3 fruit fly cellular contexts compared by ENCODE assay signal in genomic region chr3L:10407743-10408142, dm6.
A peak's percentile ranks its signal among the peaks of the same experiment; 100 is the strongest.
TF ChIP-seq lines count a peak whose summit lies in the region.

No protein-coding gene starts in this region.

- TF ChIP-seq CTCF in whole organism, embryonic (GFP tag; optimal IDR thresholded peaks at IDR 0.05; lab: Kevin White, UChicago), result no peak

TF ChIP-seq in whole organism, embryonic, 481 proteins besides CTCF, POLR2A, EP300 and RAD21:
- no peak for TF ChIP-seq Rfx (GFP tag; IDR thresholded peaks at IDR 0.05; lab: Robert Waterston, UW)
- TF ChIP-seq CG33213 (GFP tag; optimal IDR thresholded peaks at IDR 0.05; lab: Kevin White, UChicago), result no peak
- TF ChIP-seq tin (GFP tag; optimal IDR thresholded peaks at IDR 0.05; lab: Kevin White, UChicago), result no peak
- TF ChIP-seq Drgx (GFP tag; IDR thresholded peaks at IDR 0.05; lab: Robert Waterston, UW), result peak; percentile 48; the same call in 1 of the 2 replicates
- TF ChIP-seq sens (GFP tag; lab: Kevin White, UChicago), result no peak
- TF ChIP-seq CG14050 (GFP tag; IDR thresholded peaks at IDR 0.05; lab: Robert Waterston, UW), result no peak
- TF ChIP-seq CG13894 (tag; optimal IDR thresholded peaks at IDR 0.05; lab: Kevin White, UChicago), result no peak
- no peak for TF ChIP-seq mld (GFP tag; IDR thresholded peaks at IDR 0.05; lab: Robert Waterston, UW; ENCODE audit: partially characterized antibody)
TF ChIP-seq in whole organism, embryonic: peak in this region for 1.

TF ChIP-seq in whole organism, prepupa, 60 proteins besides CTCF, POLR2A, EP300 and RAD21 (continues in another document):
- TF ChIP-seq svp (GFP tag; lab: Kevin White, UChicago) (no peak), CG9139 (GFP tag; optimal IDR thresholded peaks at IDR 0.05; lab: Kevin White, UChicago) (no peak), CG3032 (tag; optimal IDR thresholded peaks at IDR 0.05; lab: Kevin White, UChicago) (no peak), Ets21C (GFP tag; optimal IDR thresholded peaks at IDR 0.05; lab: Kevin White, UChicago) (no peak), CG6854 (GFP tag; optimal IDR thresholded peaks at IDR 0.05; lab: Kevin White, UChicago) (no peak), CG11294 (GFP tag; IDR thresholded peaks at IDR 0.05; lab: Robert Waterston, UW) (peak; percentile 21; the same call in 1 of the 2 replicates), CG11902 (GFP tag; optimal IDR thresholded peaks at IDR 0.05; lab: Kevin White, UChicago) (no peak), Sox15 (GFP tag; optimal IDR thresholded peaks at IDR 0.05; lab: Kevin White, UChicago) (no peak), CG34406 (GFP tag; optimal IDR thresholded peaks at IDR 0.05; lab: Kevin White, UChicago) (no peak), CG8119 (GFP tag; IDR thresholded peaks at IDR 0.05; lab: Robert Waterston, UW) (peak; percentile 61; the same call in 2 of the 3 replicates), CG16779 (tag; optimal IDR thresholded peaks at IDR 0.05; lab: Kevin White, UChicago) (no peak), pdm3 (GFP tag; optimal IDR thresholded peaks at IDR 0.05; lab: Kevin White, UChicago) (peak; percentile 15), fd85E (GFP tag; optimal IDR thresholded peaks at IDR 0.05; lab: Kevin White, UChicago) (no peak), acj6 (GFP tag; optimal IDR thresholded peaks at IDR 0.05; lab: Kevin White, UChicago) (no peak), Sox14 (GFP tag; optimal IDR thresholded peaks at IDR 0.05; lab: Kevin White, UChicago) (no peak), Eip75B (GFP tag; optimal IDR thresholded peaks at IDR 0.05; lab: Kevin White, UChicago) (no peak), CG32006 (GFP tag; optimal IDR thresholded peaks at IDR 0.05; lab: Kevin White, UChicago) (peak; percentile 68), CG6792 (GFP tag; optimal IDR thresholded peaks at IDR 0.05; lab: Kevin White, UChicago) (no peak), dac (GFP tag; optimal IDR thresholded peaks at IDR 0.05; lab: Kevin White, UChicago) (no peak), CG6808 (GFP tag; optimal IDR thresholded peaks at IDR 0.05; lab: Kevin White, UChicago) (no peak), Eip93F (GFP tag; optimal IDR thresholded peaks at IDR 0.05; lab: Kevin White, UChicago) (no peak), Met (GFP tag; optimal IDR thresholded peaks at IDR 0.05; lab: Kevin White, UChicago) (no peak), ss (GFP tag; optimal IDR thresholded peaks at IDR 0.05; lab: Kevin White, UChicago) (no peak), CG31627 (GFP tag; optimal IDR thresholded peaks at IDR 0.05; lab: Kevin White, UChicago) (no peak), CG7368 (GFP tag; optimal IDR thresholded peaks at IDR 0.05; lab: Kevin White, UChicago) (no peak), CG6163 (GFP tag; IDR thresholded peaks at IDR 0.05; lab: Robert Waterston, UW) (no peak), spab (GFP tag; optimal IDR thresholded peaks at IDR 0.05; lab: Kevin White, UChicago) (no peak), CG10631 (GFP tag; optimal IDR thresholded peaks at IDR 0.05; lab: Kevin White, UChicago) (no peak), CG10669 (GFP tag; optimal IDR thresholded peaks at IDR 0.05; lab: Kevin White, UChicago) (no peak), net (GFP tag; optimal IDR thresholded peaks at IDR 0.05; lab: Kevin White, UChicago) (peak; percentile 5), Eip78C (GFP tag; lab: Kevin White, UChicago) (peak; percentile 40), Hr4 (GFP tag; optimal IDR thresholded peaks at IDR 0.05; lab: Kevin White, UChicago) (peak; percentile 61), fkh (GFP tag; optimal IDR thresholded peaks at IDR 0.05; lab: Kevin White, UChicago) (no peak), Blimp-1 (GFP tag; optimal IDR thresholded peaks at IDR 0.05; lab: Kevin White, UChicago) (no peak), OdsH (GFP tag; optimal IDR thresholded peaks at IDR 0.05; lab: Kevin White, UChicago) (peak; percentile 21), CG3919 (GFP tag; optimal IDR thresholded peaks at IDR 0.05; lab: Kevin White, UChicago) (no peak), eg (GFP tag; IDR thresholded peaks at IDR 0.05; lab: Robert Waterston, UW) (no peak), esn (GFP tag; optimal IDR thresholded peaks at IDR 0.05; lab: Kevin White, UChicago) (no peak), Smox (GFP tag; optimal IDR thresholded peaks at IDR 0.05; lab: Kevin White, UChicago) (no peak), Gug (GFP tag; IDR thresholded peaks at IDR 0.05; lab: Robert Waterston, UW) (peak; percentile 32; the same call in 1 of the 2 replicates), achi (GFP tag; optimal IDR thresholded peaks at IDR 0.05; lab: Kevin White, UChicago) (no peak), CG4318 (GFP tag; optimal IDR thresholded peaks at IDR 0.05; lab: Kevin White, UChicago) (peak; percentile 26), cyc (GFP tag; optimal IDR thresholded peaks at IDR 0.05; lab: Kevin White, UChicago) (no peak), CG1621 (tag; optimal IDR thresholded peaks at IDR 0.05; lab: Kevin White, UChicago) (no peak)

TF ChIP-seq in whole organism, pupa, 21 proteins besides CTCF, POLR2A, EP300 and RAD21:
- TF ChIP-seq CG10348 (GFP tag; IDR thresholded peaks at IDR 0.05; lab: Robert Waterston, UW) (no peak), Pif1A (GFP tag; optimal IDR thresholded peaks at IDR 0.05; lab: Kevin White, UChicago) (peak; percentile 7), Ets98B (GFP tag; IDR thresholded peaks at IDR 0.05; lab: Robert Waterston, UW) (0 out of 2 replicates have a peak, but pooled peaks have one; percentile 16), CG14655 (GFP tag; optimal IDR thresholded peaks at IDR 0.05; lab: Kevin White, UChicago) (peak; percentile 52), EcR (GFP tag; optimal IDR thresholded peaks at IDR 0.05; lab: Kevin White, UChicago) (no peak), fd96Ca (GFP tag; IDR thresholded peaks at IDR 0.05; lab: Robert Waterston, UW) (0 out of 3 replicates have a peak, but pooled peaks have one; percentile 31), CG8301 (tag; optimal IDR thresholded peaks at IDR 0.05; lab: Kevin White, UChicago) (peak; percentile 62), rn (GFP tag; IDR thresholded peaks at IDR 0.05; lab: Robert Waterston, UW) (no peak), CG12605 (GFP tag; IDR thresholded peaks at IDR 0.05; lab: Robert Waterston, UW) (no peak), CG32121 (GFP tag; IDR thresholded peaks at IDR 0.05; lab: Robert Waterston, UW) (0 out of 2 replicates have a peak, but pooled peaks have one; percentile 21)

Comparison
In these comparisons a context has a peak if more than half of its experiments do, and no peak if none do; other contexts are left out.
1. Of the 7 proteins assayed by ChIP-seq in both whole organism, embryonic and whole organism, prepupa: peak only in whole organism, embryonic: none; only in whole organism, prepupa: Gug; in both: none; in neither: 6.